Worm (Caenorhabditis elegans): ENCODE data around the gene dct-6.

ce11 chrIII:5975005-5975730, 9.0 kb downstream of the dct-6 start, which contains the start of gene mlp-1:
- no peak for TF ChIP-seq zag-1 (tag; optimal IDR thresholded peaks at IDR 0.05)
- no peak for TF ChIP-seq aha-1 (tag; optimal IDR thresholded peaks at IDR 0.05)
- TF ChIP-seq nhr-90 (tag; optimal IDR thresholded peaks at IDR 0.05; ENCODE audit: poor library complexity), result no peak

Measured in whole organism, L1 larva.